Fruit fly (Drosophila melanogaster) whole organism, embryonic: ENCODE results near the gene CG17777.

Experiments
- ATbp ChIP-seq: fragments of 200-800 bp; sonication (Bioruptor generic); optimal IDR thresholded peaks from 2 replicates; lab custom pipeline; 2017; ENCODE audit warnings: missing biosample characterization, mild to moderate bottlenecking, missing genetic modification characterization, missing genetic modification reagents
- CG10274 ChIP-seq: fragments of 200-800 bp; sonication (Bioruptor generic); optimal IDR thresholded peaks from 3 replicates; lab custom pipeline; 2017; ENCODE audit warnings: missing biosample characterization, mild to moderate bottlenecking, missing genetic modification characterization
- CG6254 ChIP-seq: fragments of 200-800 bp; sonication (Bioruptor generic); optimal IDR thresholded peaks from 3 replicates; lab custom pipeline; 2017; ENCODE audit warnings: mild to moderate bottlenecking, missing biosample characterization, missing genetic modification reagents, missing genetic modification characterization
- CG9797 ChIP-seq: fragments of 200-800 bp; sonication (Bioruptor generic); optimal IDR thresholded peaks from 3 replicates; lab custom pipeline; 2018; ENCODE audit warnings: missing biosample characterization, mild to moderate bottlenecking, missing genetic modification characterization

DNA sequence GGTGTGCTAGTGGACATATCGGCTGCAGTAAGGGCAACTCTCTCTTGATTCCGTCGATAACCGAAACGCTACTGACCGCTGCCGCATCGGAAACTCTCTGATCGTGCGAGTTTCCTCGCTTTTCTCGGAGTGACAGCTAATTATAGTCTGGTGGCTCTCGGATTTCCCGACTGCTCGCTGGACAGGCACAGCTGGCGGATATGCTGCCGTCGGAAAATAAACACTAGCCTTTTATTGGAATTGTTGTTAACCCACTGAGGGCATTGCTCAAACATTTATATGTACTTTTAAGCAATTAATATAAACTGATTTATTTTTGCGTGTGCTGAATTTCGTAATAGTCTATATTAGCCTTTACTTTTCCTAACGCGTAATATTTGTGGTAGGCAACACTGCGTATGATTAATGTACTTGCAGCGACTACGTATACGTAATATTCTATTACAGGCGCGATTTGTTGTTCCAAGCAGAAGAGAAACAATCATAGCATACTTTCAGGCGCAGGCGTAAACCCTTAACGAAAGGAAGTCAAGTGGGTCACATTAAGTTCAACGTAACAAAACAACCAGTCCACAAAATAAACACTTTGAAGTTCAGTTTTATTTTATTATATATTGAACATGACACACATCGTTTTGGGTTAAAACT, 27.2 kb downstream of the CG17777 start, which contains the start of gene SmydA-8:
- TF ChIP-seq CG9797 (GFP tag; lab: Kevin White, UChicago), result no peak
- TF ChIP-seq CG6254 (GFP tag; lab: Kevin White, UChicago), result no peak
- TF ChIP-seq CG10274 (GFP tag; lab: Kevin White, UChicago), result no peak
- no peak for TF ChIP-seq ATbp (GFP tag; lab: Kevin White, UChicago)
